Worm (Caenorhabditis elegans): ENCODE data around the gene fbxa-156.
A peak's percentile ranks its signal among the peaks of the same experiment; 100 is the strongest.

The fbxa-156 gene

ce11 chrV:17924095-17925000, 27.8 kb upstream of the fbxa-156 start, which contains the start of gene usp-50:
usp-50 (plus strand) TSS chrV:17924916.
- peak; percentile 25; the same call in 1 of the 2 replicates for TF ChIP-seq lin-38 (GFP tag; IDR thresholded peaks at IDR 0.05)

ce11 chrV:17921423-17921822, 24.8 kb upstream of the fbxa-156 start, which contains the start of gene E01B7.2:
E01B7.2 (plus strand) TSS chrV:17921772.
- TF ChIP-seq Y75B8A.6 (GFP tag; IDR thresholded peaks at IDR 0.05), result no peak
- TF ChIP-seq mxl-2 (GFP tag; conservative IDR thresholded peaks at IDR 0.05), result no peak
- no peak for TF ChIP-seq php-3 (GFP tag; IDR thresholded peaks at IDR 0.05)
- no peak for TF ChIP-seq ces-1 (GFP tag; optimal IDR thresholded peaks at IDR 0.05)
- peak; percentile 98 for TF ChIP-seq lin-38 (GFP tag; IDR thresholded peaks at IDR 0.05)
- no peak; the same call in 1 of the 2 replicates for TF ChIP-seq dmd-6 (GFP tag; IDR thresholded peaks at IDR 0.05)
- no peak for TF ChIP-seq nhr-41 (GFP tag; IDR thresholded peaks at IDR 0.05)
- TF ChIP-seq spr-1 (tag; optimal IDR thresholded peaks at IDR 0.05), result no peak
- no peak for TF ChIP-seq aly-2 (tag; optimal IDR thresholded peaks at IDR 0.05)
- peak; percentile 20 for TF ChIP-seq rbr-2 (tag; optimal IDR thresholded peaks at IDR 0.05)
- peak; percentile 59 for TF ChIP-seq lin-13 (GFP tag; optimal IDR thresholded peaks at IDR 0.05)
- TF ChIP-seq nhr-11 (tag; optimal IDR thresholded peaks at IDR 0.05), result peak; percentile 22
- TF ChIP-seq nhr-42 (GFP tag; IDR thresholded peaks at IDR 0.05), result 0 out of 2 replicates have a peak, but pooled peaks have one; percentile 6
- TF ChIP-seq skn-1 (tag; optimal IDR thresholded peaks at IDR 0.05), result no peak
- TF ChIP-seq lim-7 (GFP tag; IDR thresholded peaks at IDR 0.05), result no peak
- peak; percentile 24 for TF ChIP-seq hlh-11 (tag; optimal IDR thresholded peaks at IDR 0.05)
- no peak for TF ChIP-seq D1046.2 (GFP tag; IDR thresholded peaks at IDR 0.05)
- TF ChIP-seq mes-2 (tag; optimal IDR thresholded peaks at IDR 0.05; ENCODE audit: poor library complexity, severe bottlenecking), result peak; percentile 84
- no peak for TF ChIP-seq ceh-82 (tag; optimal IDR thresholded peaks at IDR 0.05)
- no peak for TF ChIP-seq ceh-20 (GFP tag; IDR thresholded peaks at IDR 0.05)
- no peak for TF ChIP-seq snpc-4 (tag; optimal IDR thresholded peaks at IDR 0.05)
- no peak for TF ChIP-seq ZK337.2 (GFP tag; IDR thresholded peaks at IDR 0.05)
- no peak for TF ChIP-seq vab-7 (GFP tag; IDR thresholded peaks at IDR 0.05)
- TF ChIP-seq Y105C5A.15 (GFP tag; IDR thresholded peaks at IDR 0.05), result no peak
- peak in 1 of 2 experiments; percentile 76 for TF ChIP-seq unc-62 (GFP tag; optimal IDR thresholded peaks at IDR 0.05 in 1 of 2)
- no peak for TF ChIP-seq unc-62 (tag; optimal IDR thresholded peaks at IDR 0.05)
- TF ChIP-seq hlh-30 (tag; optimal IDR thresholded peaks at IDR 0.05; ENCODE audit: insufficient read depth), result peak; percentile 60
- no peak for TF ChIP-seq F49E8.2 (tag; optimal IDR thresholded peaks at IDR 0.05; ENCODE audit: borderline replicate concordance)
- TF ChIP-seq mep-1 (tag; optimal IDR thresholded peaks at IDR 0.05), result peak; percentile 61
- no peak for TF ChIP-seq ZK546.5 (tag; optimal IDR thresholded peaks at IDR 0.05)
- TF ChIP-seq dmd-9 (GFP tag; IDR thresholded peaks at IDR 0.05), result no peak
- TF ChIP-seq daf-12 (tag; optimal IDR thresholded peaks at IDR 0.05), result no peak
- no peak for TF ChIP-seq ama-1 (optimal IDR thresholded peaks at IDR 0.05)
- no peak for TF ChIP-seq F10B5.3 (tag; optimal IDR thresholded peaks at IDR 0.05)
- no peak for TF ChIP-seq pha-4 (GFP tag; IDR thresholded peaks at IDR 0.05)
- TF ChIP-seq pha-4 (tag; optimal IDR thresholded peaks at IDR 0.05), result no peak
- TF ChIP-seq zfp-3 (GFP tag; conservative IDR thresholded peaks at IDR 0.05), result no peak
- TF ChIP-seq dpl-1 (GFP tag; optimal IDR thresholded peaks at IDR 0.05), result peak; percentile 97
- TF ChIP-seq saeg-2 (GFP tag; IDR thresholded peaks at IDR 0.05), result no peak
- no peak for TF ChIP-seq fos-1 (tag; optimal IDR thresholded peaks at IDR 0.05)
- peak; percentile 27 for TF ChIP-seq nhr-28 (tag; optimal IDR thresholded peaks at IDR 0.05)
- TF ChIP-seq lsy-2 (tag; optimal IDR thresholded peaks at IDR 0.05), result peak in 1 of 2 experiments; percentile 88
- TF ChIP-seq daf-19 (GFP tag; conservative IDR thresholded peaks at IDR 0.05), result no peak
- no peak for TF ChIP-seq unc-130 (GFP tag; optimal IDR thresholded peaks at IDR 0.05)
- 0 out of 2 replicates have a peak, but pooled peaks have one; percentile 22 for TF ChIP-seq hmg-1.1 (GFP tag; IDR thresholded peaks at IDR 0.05)
- TF ChIP-seq ceh-44 (GFP tag; IDR thresholded peaks at IDR 0.05), result no peak
- no peak for TF ChIP-seq nhr-102 (tag; optimal IDR thresholded peaks at IDR 0.05)
- TF ChIP-seq dve-1 (tag; optimal IDR thresholded peaks at IDR 0.05; ENCODE audit: insufficient read depth), result peak; percentile 78

Measured in whole organism, L4 larva.